Fruit fly (Drosophila melanogaster): ENCODE results near the gene obst-H.
A peak's percentile ranks its signal among the peaks of the same experiment; 100 is the strongest.

obst-H gene

dm6 chr3L:15544455-15545415 lies 15.7 kb upstream of the obst-H start (continued):
- TF ChIP-seq Lim3 (GFP tag; IDR thresholded peaks at IDR 0.05) (no peak), unc-4 (GFP tag; IDR thresholded peaks at IDR 0.05; ENCODE audit: partially characterized antibody) (no peak), CG4282 (GFP tag; optimal IDR thresholded peaks at IDR 0.05) (no peak), Sox102F (GFP tag; optimal IDR thresholded peaks at IDR 0.05) (peak; percentile 17), fd102C (GFP tag; optimal IDR thresholded peaks at IDR 0.05) (no peak), sim (GFP tag; IDR thresholded peaks at IDR 0.05) (no peak), ci (GFP tag; IDR thresholded peaks at IDR 0.05) (peak; percentile 46; the same call in 1 of the 3 replicates), Med (GFP tag) (peak; percentile 3), Opbp (GFP tag; IDR thresholded peaks at IDR 0.05; ENCODE audit: partially characterized antibody) (0 out of 3 replicates have a peak, but pooled peaks have one; percentile 12), kni (GFP tag; optimal IDR thresholded peaks at IDR 0.05) (peak; percentile 17), bsh (GFP tag; optimal IDR thresholded peaks at IDR 0.05) (peak in 1 of 2 experiments; percentile 20), row (GFP tag; IDR thresholded peaks at IDR 0.05) (0 out of 3 replicates have a peak, but pooled peaks have one; percentile 10), emc (GFP tag; optimal IDR thresholded peaks at IDR 0.05) (no peak), zf30C (GFP tag; optimal IDR thresholded peaks at IDR 0.05) (peak; percentile 45), CG31441 (GFP tag; IDR thresholded peaks at IDR 0.05) (0 out of 2 replicates have a peak, but pooled peaks have one; percentile 17), phol (tag; optimal IDR thresholded peaks at IDR 0.05) (peak; percentile 23), cg (GFP tag; optimal IDR thresholded peaks at IDR 0.05) (peak; percentile 88), ase (GFP tag; IDR thresholded peaks at IDR 0.05) (0 out of 3 replicates have a peak, but pooled peaks have one; percentile 26), pan (optimal IDR thresholded peaks at IDR 0.05) (no peak), pan (GFP tag; optimal IDR thresholded peaks at IDR 0.05 in 1 of 2, IDR thresholded peaks at IDR 0.05 in 1 of 2) (peak in 1 of 2 experiments; percentile 19), CG4424 (GFP tag; optimal IDR thresholded peaks at IDR 0.05) (peak; percentile 15), Sry-δ (GFP tag; optimal IDR thresholded peaks at IDR 0.05) (no peak), tin (GFP tag; optimal IDR thresholded peaks at IDR 0.05) (no peak), CG17361 (GFP tag; IDR thresholded peaks at IDR 0.05) (peak; percentile 41; the same call in 2 of the 3 replicates), sd (tag; optimal IDR thresholded peaks at IDR 0.05) (peak; percentile 53), ranshi (GFP tag; IDR thresholded peaks at IDR 0.05) (0 out of 2 replicates have a peak, but pooled peaks have one; percentile 6), CG18262 (tag; optimal IDR thresholded peaks at IDR 0.05) (peak; percentile 41), lov (optimal IDR thresholded peaks at IDR 0.05) (no peak), lov (GFP tag; IDR thresholded peaks at IDR 0.05) (0 out of 3 replicates have a peak, but pooled peaks have one; percentile 32)

dm6 chr3L:15543467-15543866 lies 14.4 kb upstream of the obst-H start:
- no peak for TF ChIP-seq Abd-B (GFP tag; optimal IDR thresholded peaks at IDR 0.05)
- no peak for TF ChIP-seq CG4424 (GFP tag; optimal IDR thresholded peaks at IDR 0.05)
- TF ChIP-seq sqz (GFP tag; optimal IDR thresholded peaks at IDR 0.05) = peak; percentile 62
- no peak for TF ChIP-seq CG10431 (GFP tag; optimal IDR thresholded peaks at IDR 0.05)
- TF ChIP-seq CG10543 (GFP tag; optimal IDR thresholded peaks at IDR 0.05) = no peak
- no peak for TF ChIP-seq Trl (optimal IDR thresholded peaks at IDR 0.05)
- TF ChIP-seq Trl (GFP tag; optimal IDR thresholded peaks at IDR 0.05) = no peak
- TF ChIP-seq abd-A (tag; optimal IDR thresholded peaks at IDR 0.05) = peak; percentile 55
- peak; percentile 91 for TF ChIP-seq vvl (GFP tag; IDR thresholded peaks at IDR 0.05)
- peak; percentile 10 for TF ChIP-seq kni (GFP tag; optimal IDR thresholded peaks at IDR 0.05)
- TF ChIP-seq Deaf1 (tag; optimal IDR thresholded peaks at IDR 0.05) = no peak
- no peak for TF ChIP-seq kah (GFP tag; optimal IDR thresholded peaks at IDR 0.05)
- TF ChIP-seq her (GFP tag; optimal IDR thresholded peaks at IDR 0.05) = no peak
- TF ChIP-seq Doc2 (GFP tag; IDR thresholded peaks at IDR 0.05) = no peak
- peak; percentile 62 for TF ChIP-seq cwo (GFP tag; optimal IDR thresholded peaks at IDR 0.05)
- peak; percentile 16 for TF ChIP-seq sens (GFP tag)
- TF ChIP-seq Dek (tag; optimal IDR thresholded peaks at IDR 0.05) = no peak
- no peak for TF ChIP-seq CG8478 (optimal IDR thresholded peaks at IDR 0.05)
- 0 out of 4 replicates have a peak, but pooled peaks have one; percentile 5 for TF ChIP-seq chinmo (GFP tag; IDR thresholded peaks at IDR 0.05; ENCODE audit: partially characterized antibody)
- no peak for TF ChIP-seq Fer2 (tag; optimal IDR thresholded peaks at IDR 0.05)
- TF ChIP-seq MTF-1 (GFP tag; optimal IDR thresholded peaks at IDR 0.05; ENCODE audit: borderline replicate concordance) = no peak
- no peak for TF ChIP-seq Dbx (GFP tag; IDR thresholded peaks at IDR 0.05)

Measured in whole organism, embryonic.